Fruit fly (Drosophila melanogaster): Measurements from ENCODE around the gene CG42446.

Gene CG42446

DNA sequence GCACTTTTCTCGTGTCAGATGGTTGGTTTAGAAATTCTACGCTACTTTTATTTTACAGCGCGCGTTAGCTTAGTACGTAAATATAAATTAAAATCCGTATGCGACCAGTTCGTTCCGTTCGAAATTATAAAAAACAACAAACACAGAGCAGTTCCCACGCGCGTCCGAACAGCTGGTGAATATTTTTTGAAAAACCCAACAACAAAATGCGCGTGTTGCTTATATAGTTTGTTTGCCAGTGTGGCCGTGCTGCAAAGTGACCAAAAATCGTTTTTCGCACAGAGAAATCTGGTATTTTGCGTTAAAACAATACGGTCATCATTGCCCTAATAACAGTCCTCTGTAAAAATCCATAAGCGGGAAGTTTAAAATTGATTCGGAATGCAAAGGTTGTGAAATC, 21.6 kb downstream of the CG42446 start (continued):
- TF ChIP-seq chinmo (GFP tag; IDR thresholded peaks at IDR 0.05; ENCODE audit: partially characterized antibody) (no peak; the same call in 3 of the 4 replicates), H15 (GFP tag; IDR thresholded peaks at IDR 0.05) (no peak), Hr3 (GFP tag; optimal IDR thresholded peaks at IDR 0.05) (no peak), CG2712 (tag; optimal IDR thresholded peaks at IDR 0.05) (peak; percentile 51), wor (GFP tag; IDR thresholded peaks at IDR 0.05) (no peak), CG11504 (tag; optimal IDR thresholded peaks at IDR 0.05) (peak; percentile 30), CG10267 (tag; optimal IDR thresholded peaks at IDR 0.05) (peak; percentile 54), CG12236 (GFP tag; optimal IDR thresholded peaks at IDR 0.05) (no peak), CG18764 (GFP tag; optimal IDR thresholded peaks at IDR 0.05) (no peak), Dip2 (GFP tag; IDR thresholded peaks at IDR 0.05) (no peak), chn (GFP tag; optimal IDR thresholded peaks at IDR 0.05) (no peak), tx (GFP tag; optimal IDR thresholded peaks at IDR 0.05) (no peak), CG34224 (GFP tag; IDR thresholded peaks at IDR 0.05; ENCODE audit: partially characterized antibody) (no peak), CG10366 (GFP tag; IDR thresholded peaks at IDR 0.05) (no peak), CG9797 (GFP tag; optimal IDR thresholded peaks at IDR 0.05) (peak; percentile 99), CG32532 (GFP tag; IDR thresholded peaks at IDR 0.05) (no peak), CG10979 (tag; optimal IDR thresholded peaks at IDR 0.05) (no peak), CG4404 (GFP tag; IDR thresholded peaks at IDR 0.05) (no peak), crp (GFP tag; optimal IDR thresholded peaks at IDR 0.05) (peak in 1 of 2 experiments; percentile 81), CG12071 (GFP tag; optimal IDR thresholded peaks at IDR 0.05) (no peak), Mes4 (GFP tag; optimal IDR thresholded peaks at IDR 0.05) (no peak), D19A (tag; optimal IDR thresholded peaks at IDR 0.05) (peak; percentile 45), pita (GFP tag; optimal IDR thresholded peaks at IDR 0.05) (no peak), CG7372 (GFP tag; IDR thresholded peaks at IDR 0.05) (no peak), gt (GFP tag; IDR thresholded peaks at IDR 0.05) (no peak), Atf-2 (GFP tag; optimal IDR thresholded peaks at IDR 0.05) (no peak), CG10565 (GFP tag; optimal IDR thresholded peaks at IDR 0.05) (no peak), CG2889 (GFP tag; IDR thresholded peaks at IDR 0.05) (no peak), BtbVII (GFP tag; optimal IDR thresholded peaks at IDR 0.05) (no peak), Sry-β (GFP tag; optimal IDR thresholded peaks at IDR 0.05) (no peak), chm (GFP tag; IDR thresholded peaks at IDR 0.05) (0 out of 2 replicates have a peak, but pooled peaks have one; percentile 34), pzg (GFP tag; optimal IDR thresholded peaks at IDR 0.05) (peak; percentile 98), CG34422 (GFP tag; IDR thresholded peaks at IDR 0.05) (no peak), esg (GFP tag; conservative IDR thresholded peaks at IDR 0.05) (no peak), cwo (GFP tag; optimal IDR thresholded peaks at IDR 0.05) (no peak), kni (GFP tag; optimal IDR thresholded peaks at IDR 0.05) (no peak), CG14050 (GFP tag; IDR thresholded peaks at IDR 0.05) (no peak), ttk (GFP tag; IDR thresholded peaks at IDR 0.05) (no peak), Doc2 (GFP tag; IDR thresholded peaks at IDR 0.05) (no peak), org-1 (GFP tag; optimal IDR thresholded peaks at IDR 0.05) (no peak), pan (optimal IDR thresholded peaks at IDR 0.05) (no peak), pan (GFP tag; optimal IDR thresholded peaks at IDR 0.05 in 1 of 2, IDR thresholded peaks at IDR 0.05 in 1 of 2) (no peak), CG9876 (GFP tag; optimal IDR thresholded peaks at IDR 0.05) (no peak), vfl (GFP tag; optimal IDR thresholded peaks at IDR 0.05) (no peak), sisA (GFP tag; IDR thresholded peaks at IDR 0.05) (no peak), br (optimal IDR thresholded peaks at IDR 0.05) (no peak), CG32767 (GFP tag; IDR thresholded peaks at IDR 0.05) (no peak), psq (GFP tag; optimal IDR thresholded peaks at IDR 0.05) (no peak), CG13296 (GFP tag; optimal IDR thresholded peaks at IDR 0.05) (no peak), CG11456 (GFP tag; IDR thresholded peaks at IDR 0.05) (no peak), nerfin-1 (tag; optimal IDR thresholded peaks at IDR 0.05) (peak; percentile 39), CG9932 (GFP tag; IDR thresholded peaks at IDR 0.05) (no peak), CG12942 (GFP tag; optimal IDR thresholded peaks at IDR 0.05) (no peak)
